Worm (Caenorhabditis elegans) whole organism, L4 larva: ENCODE results near the gene gldi-6.

Experiments used
- ceh-28 ChIP-seq: fragments of 150-350 bp; optimal IDR thresholded peaks from 2 replicates; lab custom pipeline; 2014; ENCODE audit warnings: missing biosample characterization, missing genetic modification reagents, missing genetic modification characterization
- nhr-10 ChIP-seq: fragments of 150-350 bp; optimal IDR thresholded peaks from 2 replicates; lab custom pipeline; 2014; ENCODE audit warnings: missing biosample characterization, missing genetic modification characterization
- nhr-237 ChIP-seq: sonication (generic microtip); optimal IDR thresholded peaks from 2 replicates; lab custom pipeline; 2017; ENCODE audit warnings: missing biosample characterization, missing genetic modification characterization

DNA sequence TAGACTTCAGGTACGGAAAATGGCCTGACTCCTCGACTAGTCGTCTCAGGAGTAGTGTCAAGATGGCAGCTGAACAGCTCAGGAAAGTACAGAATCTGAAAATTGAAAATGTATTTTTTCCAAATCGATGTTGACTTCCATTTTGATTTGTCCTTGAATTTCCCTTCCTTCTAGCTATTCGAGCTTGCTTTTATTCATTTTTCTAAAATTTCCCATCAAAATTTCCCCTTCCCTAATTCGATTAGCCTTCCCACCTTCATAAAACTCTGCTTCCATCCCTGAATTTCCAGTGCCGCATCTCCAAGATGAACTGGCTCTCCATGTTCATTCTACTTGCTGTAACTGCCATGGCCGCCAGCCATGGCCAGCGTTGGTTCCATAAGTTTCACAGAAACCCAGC, 26.1 kb downstream of the gldi-6 start, which contains the start of gene Y49F6B.6:
- TF ChIP-seq nhr-10 (tag; lab: Kevin White, UChicago): no peak
- no peak for TF ChIP-seq nhr-237 (tag; lab: Kevin White, UChicago)
- no peak for TF ChIP-seq ceh-28 (tag; lab: Kevin White, UChicago)
